Worm (Caenorhabditis elegans): Measurements from ENCODE around the gene C53C11.2.

- TF ChIP-seq unc-62 (GFP tag; optimal IDR thresholded peaks at IDR 0.05 in 1 of 2) = no peak
- no peak for TF ChIP-seq unc-62 (tag; optimal IDR thresholded peaks at IDR 0.05)
- no peak for TF ChIP-seq zag-1 (tag; optimal IDR thresholded peaks at IDR 0.05)
- no peak for TF ChIP-seq lsy-2 (tag; optimal IDR thresholded peaks at IDR 0.05)
- TF ChIP-seq unc-130 (GFP tag; optimal IDR thresholded peaks at IDR 0.05) = no peak
- TF ChIP-seq dve-1 (tag; optimal IDR thresholded peaks at IDR 0.05; ENCODE audit: insufficient read depth) = no peak
- TF ChIP-seq lin-38 (GFP tag; IDR thresholded peaks at IDR 0.05) = no peak
- TF ChIP-seq fkh-10 (GFP tag; optimal IDR thresholded peaks at IDR 0.05) = no peak
- TF ChIP-seq Y48G9A.11 (GFP tag; IDR thresholded peaks at IDR 0.05) = no peak
- no peak for TF ChIP-seq pha-4 (GFP tag; IDR thresholded peaks at IDR 0.05)
- TF ChIP-seq pha-4 (tag; optimal IDR thresholded peaks at IDR 0.05) = no peak
- TF ChIP-seq ama-1 (optimal IDR thresholded peaks at IDR 0.05) = no peak
- TF ChIP-seq jun-1 (tag; optimal IDR thresholded peaks at IDR 0.05) = no peak
- no peak for TF ChIP-seq nhr-11 (tag; optimal IDR thresholded peaks at IDR 0.05)
Observed at ce11 chrX:17294019-17294418, 42.4 kb upstream of the C53C11.2 start.
